Worm (Caenorhabditis elegans): ENCODE results near the gene cox-16.
A peak's percentile ranks its signal among the peaks of the same experiment; 100 is the strongest.

Gene cox-16

DNA sequence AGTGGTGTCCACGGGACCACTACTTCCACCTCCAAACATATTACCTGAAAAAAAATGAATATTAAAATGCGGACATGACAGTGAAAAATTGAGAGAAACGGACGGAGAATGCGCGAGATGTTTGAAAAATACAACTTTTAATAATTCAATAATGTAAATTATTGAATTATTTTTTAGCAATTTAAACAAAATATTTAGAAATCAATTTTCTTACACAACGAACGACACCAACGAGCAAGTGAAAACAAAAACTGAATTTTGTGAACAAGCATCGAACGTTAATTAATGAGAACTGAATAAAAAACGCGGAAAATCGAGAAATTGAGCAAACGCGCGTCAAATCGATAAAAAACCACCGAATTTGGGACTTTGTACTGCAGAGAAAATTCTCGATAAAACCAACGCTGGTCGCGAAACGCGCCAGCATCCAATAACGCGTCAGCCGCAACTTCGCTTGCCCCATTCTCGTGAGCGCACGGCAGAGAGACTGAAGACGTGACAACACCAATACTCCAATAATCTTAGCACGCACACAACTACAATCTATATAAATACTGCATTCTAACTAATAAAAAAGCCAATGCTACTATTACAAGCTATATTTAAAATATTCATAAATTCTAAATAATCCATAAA, 31.1 kb downstream of the cox-16 start, which contains the start of the genes dnj-19 and nhr-47 (continued):
- TF ChIP-seq pha-4 (GFP tag; IDR thresholded peaks at IDR 0.05) (peak; percentile 84), pha-4 (tag; optimal IDR thresholded peaks at IDR 0.05) (no peak), nhr-28 (tag; optimal IDR thresholded peaks at IDR 0.05) (peak; percentile 83), ctbp-1 (GFP tag; IDR thresholded peaks at IDR 0.05) (peak; percentile 93), aha-1 (tag) (peak; percentile 99), mdl-1 (tag; optimal IDR thresholded peaks at IDR 0.05) (peak in 1 of 2 experiments; percentile 52), F10B5.3 (tag; optimal IDR thresholded peaks at IDR 0.05) (peak; percentile 75), dmd-8 (GFP tag; IDR thresholded peaks at IDR 0.05) (peak; percentile 64; the same call in 1 of the 2 replicates), nhr-11 (tag; optimal IDR thresholded peaks at IDR 0.05) (peak; percentile 83), zfp-2 (tag; optimal IDR thresholded peaks at IDR 0.05) (peak; percentile 18), set-16 (GFP tag; IDR thresholded peaks at IDR 0.05) (no peak; the same call in 1 of the 2 replicates), lim-7 (GFP tag; IDR thresholded peaks at IDR 0.05) (no peak), dmd-6 (GFP tag; IDR thresholded peaks at IDR 0.05) (peak; percentile 93), nhr-10 (tag; optimal IDR thresholded peaks at IDR 0.05) (no peak), snpc-4 (tag; optimal IDR thresholded peaks at IDR 0.05) (no peak), zip-11 (GFP tag; IDR thresholded peaks at IDR 0.05) (no peak), D1046.2 (GFP tag; IDR thresholded peaks at IDR 0.05) (no peak), ZK337.2 (GFP tag; IDR thresholded peaks at IDR 0.05) (no peak), ceh-20 (GFP tag; IDR thresholded peaks at IDR 0.05) (peak; percentile 94), ztf-7 (tag; optimal IDR thresholded peaks at IDR 0.05) (peak; percentile 81), T20F7.1 (GFP tag; optimal IDR thresholded peaks at IDR 0.05) (peak; percentile 88), saeg-2 (GFP tag; IDR thresholded peaks at IDR 0.05) (peak; percentile 83), ztf-11 (tag; optimal IDR thresholded peaks at IDR 0.05) (no peak), dve-1 (tag; optimal IDR thresholded peaks at IDR 0.05; ENCODE audit: insufficient read depth) (peak; percentile 96), hlh-11 (tag; optimal IDR thresholded peaks at IDR 0.05) (peak; percentile 93), rbr-2 (tag; optimal IDR thresholded peaks at IDR 0.05) (peak; percentile 96), fos-1 (tag; optimal IDR thresholded peaks at IDR 0.05) (no peak), ceh-82 (tag; optimal IDR thresholded peaks at IDR 0.05) (no peak), mxl-3 (GFP tag; optimal IDR thresholded peaks at IDR 0.05) (peak; percentile 79), jun-1 (tag; optimal IDR thresholded peaks at IDR 0.05) (peak; percentile 67), egl-27 (tag; optimal IDR thresholded peaks at IDR 0.05) (no peak), cey-2 (tag; optimal IDR thresholded peaks at IDR 0.05; ENCODE audit: borderline replicate concordance, insufficient read depth) (no peak), unc-39 (tag; optimal IDR thresholded peaks at IDR 0.05) (no peak), Y48G9A.11 (GFP tag; IDR thresholded peaks at IDR 0.05) (peak; percentile 45; the same call in 1 of the 2 replicates), nhr-76 (tag; optimal IDR thresholded peaks at IDR 0.05) (no peak), F37D6.2 (tag; optimal IDR thresholded peaks at IDR 0.05) (peak; percentile 91), madf-9 (GFP tag; conservative IDR thresholded peaks at IDR 0.05) (peak; percentile 65), tra-1 (GFP tag; IDR thresholded peaks at IDR 0.05) (peak; percentile 69; the same call in 1 of the 2 replicates), lin-29 (GFP tag; IDR thresholded peaks at IDR 0.05) (peak; percentile 81), aly-2 (tag; optimal IDR thresholded peaks at IDR 0.05) (no peak), vab-7 (GFP tag; IDR thresholded peaks at IDR 0.05) (peak; percentile 63), ZK546.5 (tag; optimal IDR thresholded peaks at IDR 0.05) (no peak), dpl-1 (GFP tag; optimal IDR thresholded peaks at IDR 0.05) (peak; percentile 87), daf-19 (GFP tag; conservative IDR thresholded peaks at IDR 0.05) (no peak), lsy-2 (tag; optimal IDR thresholded peaks at IDR 0.05) (peak; percentile 54 to 92), duxl-1 (tag; optimal IDR thresholded peaks at IDR 0.05; ENCODE audit: poor library complexity) (peak; percentile 82), F44E2.7 (GFP tag; IDR thresholded peaks at IDR 0.05) (no peak), pqm-1 (tag; optimal IDR thresholded peaks at IDR 0.05) (no peak), unc-130 (GFP tag; optimal IDR thresholded peaks at IDR 0.05) (peak; percentile 66), hif-1 (tag; optimal IDR thresholded peaks at IDR 0.05) (peak; percentile 71 to 91), gei-8 (GFP tag; optimal IDR thresholded peaks at IDR 0.05) (peak; percentile 40)

Measured in whole organism, L4 larva.